Worm (Caenorhabditis elegans) whole organism, L3 larva: ENCODE results near the gene R107.2.

Experiments
- R02D3.7 ChIP-seq: fragments of 150-350 bp; optimal IDR thresholded peaks from 2 replicates; lab custom pipeline; 2014; ENCODE audit warnings: missing biosample characterization, missing genetic modification characterization
- ZK546.5 ChIP-seq: sonication (generic microtip); optimal IDR thresholded peaks from 2 replicates; lab custom pipeline; 2017; ENCODE audit warnings: missing biosample characterization, missing genetic modification characterization
- aly-2 ChIP-seq: fragments of 150-350 bp; optimal IDR thresholded peaks from 2 replicates; lab custom pipeline; 2014; ENCODE audit warnings: missing biosample characterization, missing genetic modification characterization
- ama-1 ChIP-seq: fragments of 150-350 bp; optimal IDR thresholded peaks from 2 replicates; lab custom pipeline; 2018
- ceh-16 ChIP-seq: sonication (generic microtip); optimal IDR thresholded peaks from 2 replicates; lab custom pipeline; 2017; ENCODE audit warnings: missing biosample characterization, missing genetic modification characterization
- ceh-28 ChIP-seq: fragments of 150-350 bp; optimal IDR thresholded peaks from 2 replicates; lab custom pipeline; 2014; ENCODE audit warnings: missing biosample characterization, missing genetic modification reagents, missing genetic modification characterization
- ceh-82 ChIP-seq: fragments of 150-350 bp; optimal IDR thresholded peaks from 2 replicates; lab custom pipeline; 2014; ENCODE audit warnings: missing biosample characterization, missing genetic modification characterization
- ceh-9 ChIP-seq: sonication (generic microtip); optimal IDR thresholded peaks from 2 replicates; lab custom pipeline; 2018; ENCODE audit warnings: missing biosample characterization, missing genetic modification characterization
- daf-12 ChIP-seq: fragments of 150-350 bp; optimal IDR thresholded peaks from 2 replicates; lab custom pipeline; 2014; ENCODE audit warnings: missing biosample characterization, missing genetic modification reagents, missing genetic modification characterization
- egl-27 ChIP-seq: sonication (generic microtip); optimal IDR thresholded peaks from 4 replicates; lab custom pipeline; 2017; ENCODE audit warnings: missing biosample characterization, missing genetic modification reagents, missing genetic modification characterization
- egl-5 ChIP-seq: fragments of 150-350 bp; optimal IDR thresholded peaks from 2 replicates; lab custom pipeline; 2017; ENCODE audit warnings: missing biosample characterization, missing genetic modification reagents, missing genetic modification characterization, inconsistent platforms
- elt-1 ChIP-seq: fragments of 150-350 bp; optimal IDR thresholded peaks from 2 replicates; lab custom pipeline; 2014; ENCODE audit warnings: missing biosample characterization, missing genetic modification characterization
- elt-2 ChIP-seq: sonication (generic microtip); optimal IDR thresholded peaks from 2 replicates; lab custom pipeline; 2016; ENCODE audit warnings: missing genetic modification reagents, mild to moderate bottlenecking, missing genetic modification characterization, missing compliant biosample characterization
- elt-3 ChIP-seq, 3 experiments: fragments of 150-350 bp in 1 of 3; sonication (generic microtip) in 2 of 3; optimal IDR thresholded peaks; 2 replicates in 2 of 3; 4 replicates in 1 of 3; lab custom pipeline; 2014 to 2017; ENCODE audit warnings: missing biosample characterization in 3 of 3, missing genetic modification characterization in 3 of 3
- eor-1 ChIP-seq, 2 experiments: fragments of 150-350 bp; optimal IDR thresholded peaks; 2 replicates each; lab custom pipeline; 2014 to 2018; ENCODE audit warnings: missing biosample characterization in 2 of 2, missing genetic modification characterization in 2 of 2
- fkh-10 ChIP-seq: sonication (generic microtip); optimal IDR thresholded peaks from 2 replicates; lab custom pipeline; 2017; ENCODE audit warnings: missing biosample characterization, missing genetic modification reagents, missing genetic modification characterization
- fkh-2 ChIP-seq: fragments of 150-350 bp; optimal IDR thresholded peaks from 2 replicates; lab custom pipeline; 2014; ENCODE audit warnings: missing biosample characterization, missing genetic modification reagents, missing genetic modification characterization
- fos-1 ChIP-seq: fragments of 150-350 bp; optimal IDR thresholded peaks from 2 replicates; lab custom pipeline; 2014; ENCODE audit warnings: missing biosample characterization, missing genetic modification characterization
- hmg-11 ChIP-seq: sonication (generic microtip); optimal IDR thresholded peaks from 2 replicates; lab custom pipeline; 2016; ENCODE audit warnings: missing genetic modification characterization, missing compliant biosample characterization
- jun-1 ChIP-seq: fragments of 150-350 bp; optimal IDR thresholded peaks from 2 replicates; lab custom pipeline; 2014; ENCODE audit warnings: missing biosample characterization, missing genetic modification reagents, missing genetic modification characterization
- lin-15B ChIP-seq: fragments of 150-350 bp; optimal IDR thresholded peaks from 2 replicates; lab custom pipeline; 2014; ENCODE audit warnings: missing biosample characterization, missing genetic modification characterization
- lin-39 ChIP-seq: fragments of 150-350 bp; optimal IDR thresholded peaks from 2 replicates; lab custom pipeline; 2018; ENCODE audit warnings: missing biosample characterization, missing genetic modification reagents, missing genetic modification characterization
- lsy-12 ChIP-seq: sonication (generic microtip); optimal IDR thresholded peaks from 2 replicates; lab custom pipeline; 2016; ENCODE audit warnings: mild to moderate bottlenecking, missing genetic modification characterization, missing compliant biosample characterization
- mdl-1 ChIP-seq: fragments of 150-350 bp; optimal IDR thresholded peaks from 2 replicates; lab custom pipeline; 2014; ENCODE audit warnings: missing biosample characterization, missing genetic modification characterization
- mml-1 ChIP-seq: fragments of 150-350 bp; sonication (generic microtip); optimal IDR thresholded peaks from 3 replicates; lab custom pipeline; 2014; ENCODE audit warnings: missing biosample characterization, missing genetic modification characterization
- nfya-1 ChIP-seq: sonication (generic microtip); optimal IDR thresholded peaks from 2 replicates; lab custom pipeline; 2017; ENCODE audit warnings: missing genetic modification characterization, mild to moderate bottlenecking, missing compliant biosample characterization, antibody characterized with exemption, moderate library complexity; ENCODE audit not compliant: insufficient read depth
- nhr-11 ChIP-seq: fragments of 150-350 bp; optimal IDR thresholded peaks from 2 replicates; lab custom pipeline; 2014; ENCODE audit warnings: missing biosample characterization, missing genetic modification characterization
- nhr-12 ChIP-seq: fragments of 150-350 bp; optimal IDR thresholded peaks from 2 replicates; lab custom pipeline; 2014; ENCODE audit warnings: missing biosample characterization, missing genetic modification characterization
- nhr-23 ChIP-seq: fragments of 150-350 bp; optimal IDR thresholded peaks from 2 replicates; lab custom pipeline; 2014; ENCODE audit warnings: missing biosample characterization, missing genetic modification reagents, missing genetic modification characterization
- nhr-237 ChIP-seq: fragments of 150-350 bp; optimal IDR thresholded peaks from 2 replicates; lab custom pipeline; 2014; ENCODE audit warnings: missing biosample characterization, missing genetic modification characterization
- nhr-25 ChIP-seq: sonication (generic microtip); optimal IDR thresholded peaks from 2 replicates; lab custom pipeline; 2017; ENCODE audit warnings: missing biosample characterization, missing genetic modification characterization
- nhr-28 ChIP-seq: fragments of 150-350 bp; optimal IDR thresholded peaks from 2 replicates; lab custom pipeline; 2014; ENCODE audit warnings: missing biosample characterization, missing genetic modification characterization
- nhr-43 ChIP-seq: sonication (generic microtip); optimal IDR thresholded peaks from 2 replicates; lab custom pipeline; 2016; ENCODE audit warnings: mild to moderate bottlenecking, missing genetic modification characterization, missing compliant biosample characterization; ENCODE audit not compliant: poor library complexity, severe bottlenecking
- nhr-67 ChIP-seq: fragments of 150-350 bp; optimal IDR thresholded peaks from 2 replicates; lab custom pipeline; 2014; ENCODE audit warnings: missing biosample characterization, missing genetic modification characterization
- nhr-76 ChIP-seq: fragments of 150-350 bp; sonication (generic microtip); optimal IDR thresholded peaks from 5 replicates; lab custom pipeline; 2014; ENCODE audit warnings: missing biosample characterization, missing genetic modification characterization
- nhr-77 ChIP-seq: fragments of 150-350 bp; optimal IDR thresholded peaks from 2 replicates; lab custom pipeline; 2014; ENCODE audit warnings: missing biosample characterization, missing genetic modification characterization
- pha-4 ChIP-seq: fragments of 150-350 bp; optimal IDR thresholded peaks from 2 replicates; lab custom pipeline; 2014; ENCODE audit warnings: missing biosample characterization, missing genetic modification reagents, missing genetic modification characterization
- pqm-1 ChIP-seq: fragments of 150-350 bp; optimal IDR thresholded peaks from 2 replicates; lab custom pipeline; 2017; ENCODE audit warnings: missing biosample characterization, missing genetic modification characterization, inconsistent platforms
- sea-2 ChIP-seq: fragments of 150-350 bp; sonication (generic microtip); optimal IDR thresholded peaks from 4 replicates; lab custom pipeline; 2014; ENCODE audit warnings: missing biosample characterization, missing genetic modification reagents, missing genetic modification characterization
- skn-1 ChIP-seq: fragments of 150-350 bp; optimal IDR thresholded peaks from 2 replicates; lab custom pipeline; 2014; ENCODE audit warnings: missing biosample characterization, missing genetic modification characterization
- snpc-4 ChIP-seq: fragments of 150-350 bp; optimal IDR thresholded peaks from 2 replicates; lab custom pipeline; 2014; ENCODE audit warnings: missing biosample characterization, missing genetic modification characterization
- tbx-2 ChIP-seq: sonication (generic microtip); optimal IDR thresholded peaks from 2 replicates; lab custom pipeline; 2016; ENCODE audit warnings: mild to moderate bottlenecking, missing genetic modification characterization, missing compliant biosample characterization
- unc-39 ChIP-seq: sonication (generic microtip); optimal IDR thresholded peaks from 4 replicates; lab custom pipeline; 2017; ENCODE audit warnings: missing biosample characterization, missing genetic modification characterization
- unc-62 ChIP-seq: fragments of 150-350 bp; sonication (generic microtip); optimal IDR thresholded peaks from 4 replicates; lab custom pipeline; 2014; ENCODE audit warnings: missing biosample characterization, missing genetic modification reagents, missing genetic modification characterization
- zag-1 ChIP-seq: fragments of 150-350 bp; optimal IDR thresholded peaks from 2 replicates; lab custom pipeline; 2014; ENCODE audit warnings: missing biosample characterization, missing genetic modification characterization
- ztf-11 ChIP-seq: fragments of 150-350 bp; optimal IDR thresholded peaks from 2 replicates; lab custom pipeline; 2014; ENCODE audit warnings: missing biosample characterization, missing genetic modification characterization
- ztf-4 ChIP-seq: fragments of 150-350 bp; optimal IDR thresholded peaks from 2 replicates; lab custom pipeline; 2014; ENCODE audit warnings: missing biosample characterization, missing genetic modification characterization

Gene R107.2

DNA sequence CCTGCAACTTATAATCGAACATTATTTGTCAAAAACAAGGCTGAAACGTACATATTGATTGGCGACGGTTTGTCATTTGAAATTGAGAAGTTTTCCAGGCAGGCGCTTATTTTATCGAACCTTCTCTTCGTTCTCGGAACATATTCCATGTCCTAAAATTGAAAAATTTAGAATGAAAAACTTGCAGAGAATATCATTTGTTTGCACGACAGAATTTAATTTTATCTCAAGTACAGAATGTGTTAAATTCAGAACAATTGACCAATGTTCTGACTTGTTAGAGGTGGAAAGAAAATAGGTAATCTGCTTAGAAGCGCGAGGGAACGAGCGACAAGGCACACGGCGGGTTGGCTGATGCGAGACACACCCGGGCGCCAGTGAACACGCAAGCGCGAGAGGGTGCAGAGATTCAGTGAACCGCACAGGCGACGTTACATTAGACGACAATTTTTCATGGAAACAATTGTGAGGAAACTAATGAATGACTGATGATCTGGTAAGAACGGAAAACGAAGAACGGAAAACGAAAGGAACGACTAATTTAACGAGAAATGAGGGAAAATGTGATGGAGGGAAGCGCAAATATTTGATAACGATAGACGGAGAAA is 6.7 kb upstream of the R107.2 start (continued):
- TF ChIP-seq nhr-28 (tag; lab: Kevin White, UChicago) (no peak), nhr-23 (tag; lab: Kevin White, UChicago) (no peak), sea-2 (GFP tag; lab: Kevin White, UChicago) (no peak), lsy-12 (tag; lab: Kevin White, UChicago) (peak; percentile 12), ama-1 (peak; percentile 94), lin-39 (tag; lab: Kevin White, UChicago) (peak; percentile 60), unc-62 (GFP tag; lab: Kevin White, UChicago) (no peak), nhr-11 (tag; lab: Kevin White, UChicago) (no peak), pha-4 (peak; percentile 12), skn-1 (tag; lab: Kevin White, UChicago) (no peak), aly-2 (tag; lab: Kevin White, UChicago) (no peak), nfya-1 (tag; lab: Kevin White, UChicago) (peak; percentile 54), zag-1 (tag; lab: Kevin White, UChicago) (no peak)

DNA sequence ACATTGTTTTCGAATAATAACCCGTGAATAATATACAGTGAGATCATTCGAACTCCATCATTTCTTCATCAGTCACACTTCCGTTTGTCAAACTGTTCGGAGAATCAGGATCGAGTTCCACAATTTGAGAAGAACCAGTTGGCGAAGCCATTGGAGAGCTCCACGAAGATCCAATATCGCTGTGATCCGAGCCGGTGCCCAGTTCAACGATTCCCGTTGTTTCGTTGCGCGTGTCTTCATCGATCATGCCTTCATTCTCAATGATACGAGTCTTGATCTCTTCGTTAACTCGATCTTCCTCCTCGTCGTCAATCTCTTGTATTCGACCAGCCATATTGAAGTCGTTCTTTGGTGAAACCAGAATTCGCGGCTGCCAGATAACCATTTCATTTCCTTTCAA is 6.0 kb upstream of the R107.2 start:
- TF ChIP-seq ama-1 (peak; percentile 72), sea-2 (GFP tag; lab: Kevin White, UChicago) (no peak)

DNA sequence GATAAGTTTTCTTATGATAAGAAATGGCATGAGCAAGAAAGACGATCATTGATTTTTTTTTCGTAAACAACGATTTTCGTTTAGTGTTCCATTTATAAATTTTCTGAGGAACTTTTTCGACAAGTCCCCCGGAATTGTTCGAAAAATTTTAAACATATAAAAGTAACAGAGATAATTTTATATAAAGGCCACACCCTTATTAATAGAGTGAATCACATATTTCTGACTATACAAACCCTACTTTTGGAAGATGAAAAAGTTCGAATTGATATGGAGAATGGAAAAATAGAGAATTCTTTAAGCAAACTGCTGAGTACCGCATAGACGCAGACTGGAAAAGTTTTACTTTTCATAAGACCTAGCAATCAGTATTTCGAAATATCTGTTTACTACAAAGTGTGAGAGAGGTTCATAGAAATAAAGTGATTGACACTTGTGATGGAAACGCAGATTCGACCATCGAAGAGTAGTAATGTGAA is 5.4 kb upstream of the R107.2 start:
- no peak for TF ChIP-seq aly-2 (tag; lab: Kevin White, UChicago)
- TF ChIP-seq nhr-23 (tag; lab: Kevin White, UChicago): peak; percentile 84
- no peak for TF ChIP-seq ceh-9 (tag; lab: Kevin White, UChicago)
- no peak for TF ChIP-seq sea-2 (GFP tag; lab: Kevin White, UChicago)
- peak; percentile 81 for TF ChIP-seq nfya-1 (tag; lab: Kevin White, UChicago)
- peak; percentile 58 for TF ChIP-seq nhr-43 (tag; lab: Kevin White, UChicago)
- TF ChIP-seq ZK546.5 (tag; lab: Kevin White, UChicago): no peak
- no peak for TF ChIP-seq nhr-77 (tag; lab: Kevin White, UChicago)
- TF ChIP-seq mdl-1 (tag; lab: Kevin White, UChicago): no peak
- peak; percentile 81 for TF ChIP-seq tbx-2
- TF ChIP-seq elt-2 (tag; lab: Kevin White, UChicago): peak; percentile 66
- no peak for TF ChIP-seq ceh-82 (tag; lab: Kevin White, UChicago)
- peak; percentile 98 for TF ChIP-seq nhr-25 (tag; lab: Kevin White, UChicago)
- peak; percentile 68 for TF ChIP-seq skn-1 (tag; lab: Kevin White, UChicago)
- peak; percentile 55 for TF ChIP-seq ceh-28 (tag; lab: Kevin White, UChicago)
- peak; percentile 89 for TF ChIP-seq ztf-4 (tag; lab: Kevin White, UChicago)
- TF ChIP-seq nhr-11 (tag; lab: Kevin White, UChicago): no peak
- no peak for TF ChIP-seq mml-1 (tag; lab: Kevin White, UChicago)
- peak; percentile 3 for TF ChIP-seq elt-1 (tag; lab: Kevin White, UChicago)
- peak in 2 of 3 experiments; percentile 53 to 66 for TF ChIP-seq elt-3 (tag; optimal IDR thresholded peaks at IDR 0.05; lab: Kevin White, UChicago)
- no peak for TF ChIP-seq nhr-76 (tag; lab: Kevin White, UChicago)
- TF ChIP-seq fkh-2: no peak
- TF ChIP-seq nhr-12 (tag; lab: Kevin White, UChicago): no peak
- no peak for TF ChIP-seq hmg-11 (tag; lab: Kevin White, UChicago)
- no peak for TF ChIP-seq lin-39 (tag; lab: Kevin White, UChicago)
- no peak for TF ChIP-seq ztf-11 (tag; lab: Kevin White, UChicago)
- TF ChIP-seq nhr-67: no peak
- TF ChIP-seq eor-1 (tag; optimal IDR thresholded peaks at IDR 0.05; lab: Kevin White, UChicago): peak in 1 of 2 experiments; percentile 53
- TF ChIP-seq pha-4: peak; percentile 93
- no peak for TF ChIP-seq ceh-16 (tag; lab: Kevin White, UChicago)
- TF ChIP-seq daf-12 (tag; lab: Kevin White, UChicago): no peak
- TF ChIP-seq egl-27: no peak
- TF ChIP-seq R02D3.7: no peak
- TF ChIP-seq fos-1 (tag; lab: Kevin White, UChicago): peak; percentile 56
- TF ChIP-seq snpc-4: peak; percentile 60
- no peak for TF ChIP-seq pqm-1
- TF ChIP-seq nhr-237 (tag; lab: Kevin White, UChicago): no peak
- TF ChIP-seq lin-15B (tag; lab: Kevin White, UChicago): peak; percentile 22
- TF ChIP-seq nhr-28 (tag; lab: Kevin White, UChicago): no peak
- TF ChIP-seq jun-1 (tag; lab: Kevin White, UChicago): peak; percentile 79
- TF ChIP-seq zag-1 (tag; lab: Kevin White, UChicago): no peak
- TF ChIP-seq lsy-12 (tag; lab: Kevin White, UChicago): peak; percentile 70
- no peak for TF ChIP-seq unc-62 (GFP tag; lab: Kevin White, UChicago)
- no peak for TF ChIP-seq unc-39 (tag; lab: Kevin White, UChicago)
- peak; percentile 99 for TF ChIP-seq ama-1
- TF ChIP-seq egl-5 (tag; lab: Kevin White, UChicago): no peak
- TF ChIP-seq fkh-10 (GFP tag; lab: Kevin White, UChicago): peak; percentile 5
